Fruit fly (Drosophila melanogaster) whole organism, larva: ENCODE results near the gene knk.

Experiments used
- noc ChIP-seq: fragments of 200-800 bp; sonication (Bioruptor generic); optimal IDR thresholded peaks from 3 replicates; lab custom pipeline; 2019; ENCODE audit warnings: missing biosample characterization, mild to moderate bottlenecking, missing genetic modification characterization, moderate library complexity

knk gene

dm6 chr3R:10114915-10115534 is 10.4 kb downstream of the knk start:
- TF ChIP-seq noc, result peak; percentile 55

dm6 chr3R:10113746-10114145 is 11.7 kb downstream of the knk start:
- TF ChIP-seq noc, result no peak

- no peak for TF ChIP-seq noc
Measured at dm6 chr3R:10112195-10112594, 13.3 kb downstream of the knk start, which contains the start of gene CAH7. CAH7 (plus strand) TSS chr3R:10112237.

dm6 chr3R:10111815-10112185 is 13.7 kb downstream of the knk start:
- no peak for TF ChIP-seq noc

- TF ChIP-seq noc, result no peak
Measured at dm6 chr3R:10111150-10111814, 14.2 kb downstream of the knk start.

dm6 chr3R:10109938-10110337 is 15.5 kb downstream of the knk start, which contains the start of gene Fmr1:
Fmr1 (minus strand) TSS chr3R:10110121.
- TF ChIP-seq noc, result no peak

- TF ChIP-seq noc, result no peak
Measured at dm6 chr3R:10109212-10109880, 16.1 kb downstream of the knk start.

- TF ChIP-seq noc, result no peak
Measured at dm6 chr3R:10108289-10108928, 17.1 kb downstream of the knk start.

- TF ChIP-seq noc, result no peak
Measured at dm6 chr3R:10106796-10107195, 18.7 kb downstream of the knk start.

dm6 chr3R:10100498-10101196 is 24.8 kb downstream of the knk start:
- TF ChIP-seq noc, result no peak

dm6 chr3R:10099401-10099848 is 26.0 kb downstream of the knk start:
- TF ChIP-seq noc, result peak; percentile 54

- TF ChIP-seq noc, result no peak
Measured at dm6 chr3R:10098296-10098675, 27.2 kb downstream of the knk start.

- TF ChIP-seq noc, result peak; percentile 73
Measured at dm6 chr3R:10097531-10098295, 27.8 kb downstream of the knk start.

- TF ChIP-seq noc, result no peak
Measured at dm6 chr3R:10095765-10096164, 29.7 kb downstream of the knk start.

dm6 chr3R:10095052-10095451 is 30.4 kb downstream of the knk start:
- TF ChIP-seq noc, result no peak
